Worm (Caenorhabditis elegans) whole organism, early embryonic: ENCODE measurements around the gene W03H9.2.

Experiments
- B0310.2 ChIP-seq: sonication (generic microtip); optimal IDR thresholded peaks from 2 replicates; lab custom pipeline; 2016; ENCODE audit warnings: mild to moderate bottlenecking, missing genetic modification characterization, missing compliant biosample characterization
- F13C5.2 ChIP-seq: sonication (generic microtip); optimal IDR thresholded peaks from 2 replicates; lab custom pipeline; 2017; ENCODE audit warnings: mild to moderate bottlenecking, missing genetic modification characterization, inconsistent platforms, missing compliant biosample characterization
- ama-1 ChIP-seq: fragments of 150-350 bp; optimal IDR thresholded peaks from 2 replicates; lab custom pipeline; 2014
- hmbx-1 ChIP-seq: sonication (generic microtip); optimal IDR thresholded peaks from 2 replicates; lab custom pipeline; 2016; ENCODE audit warnings: mild to moderate bottlenecking, missing genetic modification characterization, missing compliant biosample characterization
- hmg-4 ChIP-seq: fragments of 200-800 bp; sonication (Bioruptor generic); optimal IDR thresholded peaks from 2 replicates; lab custom pipeline; 2018; ENCODE audit warnings: mild to moderate bottlenecking, missing genetic modification characterization, missing compliant biosample characterization
- hnd-1 ChIP-seq: sonication (generic microtip); optimal IDR thresholded peaks from 2 replicates; lab custom pipeline; 2016; ENCODE audit warnings: missing genetic modification characterization, missing compliant biosample characterization
- scrt-1 ChIP-seq: fragments of 200-800 bp; sonication (Bioruptor generic); IDR thresholded peaks from 2 replicates; pipeline ENCODE4 v1.3.6; 2022; ENCODE audit warnings: missing genetic modification characterization, missing compliant biosample characterization
- tra-4 ChIP-seq: sonication (generic microtip); optimal IDR thresholded peaks from 2 replicates; lab custom pipeline; 2017; ENCODE audit warnings: missing genetic modification characterization, missing compliant biosample characterization

ce11 chrII:14106164-14106563 is 37.5 kb downstream of the W03H9.2 start:
- TF ChIP-seq tra-4 (tag; lab: Kevin White, UChicago) (no peak), ama-1 (lab: Kevin White, UChicago) (no peak), F13C5.2 (tag; lab: Kevin White, UChicago) (no peak), hmbx-1 (no peak), B0310.2 (tag; lab: Kevin White, UChicago) (no peak), hnd-1 (tag; lab: Kevin White, UChicago) (no peak), hmg-4 (no peak), scrt-1 (GFP tag; lab: Robert Waterston, UW) (no peak)
